Fruit fly (Drosophila melanogaster): Measurements from ENCODE around the gene smp-30.

smp-30 gene

dm6 chr3R:14742928-14743327, 8.1 kb downstream of the smp-30 start:
- TF ChIP-seq psq (optimal IDR thresholded peaks at IDR 0.05) (no peak), h (optimal IDR thresholded peaks at IDR 0.05) (no peak), ttk (optimal IDR thresholded peaks at IDR 0.05) (no peak), insv (optimal IDR thresholded peaks at IDR 0.05) (no peak), Myc (optimal IDR thresholded peaks at IDR 0.05) (no peak), Sin3A (optimal IDR thresholded peaks at IDR 0.05) (no peak)

- TF ChIP-seq ttk (optimal IDR thresholded peaks at IDR 0.05) (no peak), psq (optimal IDR thresholded peaks at IDR 0.05) (no peak), Myc (optimal IDR thresholded peaks at IDR 0.05) (no peak), h (optimal IDR thresholded peaks at IDR 0.05) (no peak), Sin3A (optimal IDR thresholded peaks at IDR 0.05) (no peak), insv (optimal IDR thresholded peaks at IDR 0.05) (no peak)
Observed at dm6 chr3R:14742064-14742463, 9.0 kb downstream of the smp-30 start.

dm6 chr3R:14741192-14741915, 9.7 kb downstream of the smp-30 start, which contains the start of the genes eff and jvl:
TSS of gene eff (minus strand) at chr3R:14741319.
TSS of gene jvl (plus strand) at chr3R:14741582.
- TF ChIP-seq insv (optimal IDR thresholded peaks at IDR 0.05) (no peak), h (optimal IDR thresholded peaks at IDR 0.05) (no peak), psq (optimal IDR thresholded peaks at IDR 0.05) (no peak)

dm6 chr3R:14740658-14741191, 10.3 kb downstream of the smp-30 start:
- TF ChIP-seq ttk (optimal IDR thresholded peaks at IDR 0.05) (no peak), h (optimal IDR thresholded peaks at IDR 0.05) (no peak), insv (optimal IDR thresholded peaks at IDR 0.05) (no peak), Sin3A (optimal IDR thresholded peaks at IDR 0.05) (no peak), Myc (optimal IDR thresholded peaks at IDR 0.05) (no peak), psq (optimal IDR thresholded peaks at IDR 0.05) (no peak)

- TF ChIP-seq Myc (optimal IDR thresholded peaks at IDR 0.05) (no peak), insv (optimal IDR thresholded peaks at IDR 0.05) (no peak), Sin3A (optimal IDR thresholded peaks at IDR 0.05) (no peak)
Observed at dm6 chr3R:14740253-14740522, 10.9 kb downstream of the smp-30 start.

dm6 chr3R:14739501-14740252, 11.4 kb downstream of the smp-30 start:
- TF ChIP-seq h (optimal IDR thresholded peaks at IDR 0.05) (no peak), Sin3A (optimal IDR thresholded peaks at IDR 0.05) (no peak), psq (optimal IDR thresholded peaks at IDR 0.05) (no peak), insv (optimal IDR thresholded peaks at IDR 0.05) (no peak), Myc (optimal IDR thresholded peaks at IDR 0.05) (no peak), ttk (optimal IDR thresholded peaks at IDR 0.05) (no peak)

dm6 chr3R:14739088-14739487, 12.0 kb downstream of the smp-30 start:
- TF ChIP-seq psq (optimal IDR thresholded peaks at IDR 0.05) (no peak), Sin3A (optimal IDR thresholded peaks at IDR 0.05) (no peak), h (optimal IDR thresholded peaks at IDR 0.05) (no peak), ttk (optimal IDR thresholded peaks at IDR 0.05) (no peak), insv (optimal IDR thresholded peaks at IDR 0.05) (no peak)

DNA sequence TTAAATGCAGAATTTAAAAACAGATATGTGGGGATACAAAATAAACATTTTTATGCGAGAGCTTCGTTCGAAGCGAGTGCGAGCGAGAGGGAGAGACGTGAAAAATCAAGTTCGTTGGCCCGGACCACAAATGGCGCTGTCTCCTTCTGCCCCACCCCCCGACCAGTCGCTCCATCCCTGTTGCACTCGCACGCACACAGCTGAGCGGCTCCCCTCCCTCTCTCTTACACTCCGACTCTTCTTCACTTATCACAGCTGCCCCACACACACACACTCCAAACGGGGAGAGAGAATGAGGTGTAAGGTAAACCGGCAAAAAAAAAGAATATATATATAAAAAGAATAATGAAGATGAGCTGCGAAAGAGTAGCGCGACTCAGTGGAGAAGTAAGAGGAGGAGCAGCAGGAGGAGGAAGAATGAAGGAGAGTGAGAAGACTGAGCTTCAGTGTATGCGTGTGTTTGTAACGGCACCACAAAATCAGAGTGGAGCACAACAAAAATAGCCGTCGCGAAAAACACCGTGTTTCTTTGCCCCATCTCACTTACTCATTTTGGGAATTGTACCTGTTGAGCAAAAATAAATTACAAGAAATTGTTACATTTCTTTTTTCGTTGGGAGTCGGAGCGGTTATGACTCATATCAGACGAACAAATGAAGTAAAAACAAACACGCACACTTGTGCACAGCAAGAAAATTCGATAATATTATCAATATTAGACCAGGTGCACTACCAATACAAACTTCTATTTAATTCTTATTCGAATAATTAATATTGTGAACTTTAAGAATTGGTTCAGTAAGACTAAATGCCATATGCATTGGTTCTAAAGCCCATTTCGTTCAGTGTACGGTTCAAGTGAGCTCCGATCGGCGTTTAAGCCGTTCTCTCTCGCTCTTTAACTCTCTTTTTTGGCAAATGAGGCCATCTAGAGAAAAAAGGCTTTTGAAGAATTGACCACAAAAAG, 12.9 kb downstream of the smp-30 start:
- no peak for TF ChIP-seq h (optimal IDR thresholded peaks at IDR 0.05)
- TF ChIP-seq Myc (optimal IDR thresholded peaks at IDR 0.05) = no peak
- TF ChIP-seq ttk (optimal IDR thresholded peaks at IDR 0.05) = no peak
- no peak for TF ChIP-seq Sin3A (optimal IDR thresholded peaks at IDR 0.05)
- no peak for TF ChIP-seq psq (optimal IDR thresholded peaks at IDR 0.05)
- TF ChIP-seq insv (optimal IDR thresholded peaks at IDR 0.05) = no peak

dm6 chr3R:14736674-14737073, 14.4 kb downstream of the smp-30 start:
- TF ChIP-seq Myc (optimal IDR thresholded peaks at IDR 0.05) (no peak), Sin3A (optimal IDR thresholded peaks at IDR 0.05) (no peak), h (optimal IDR thresholded peaks at IDR 0.05) (no peak), ttk (optimal IDR thresholded peaks at IDR 0.05) (no peak), insv (optimal IDR thresholded peaks at IDR 0.05) (no peak), psq (optimal IDR thresholded peaks at IDR 0.05) (no peak)

DNA sequence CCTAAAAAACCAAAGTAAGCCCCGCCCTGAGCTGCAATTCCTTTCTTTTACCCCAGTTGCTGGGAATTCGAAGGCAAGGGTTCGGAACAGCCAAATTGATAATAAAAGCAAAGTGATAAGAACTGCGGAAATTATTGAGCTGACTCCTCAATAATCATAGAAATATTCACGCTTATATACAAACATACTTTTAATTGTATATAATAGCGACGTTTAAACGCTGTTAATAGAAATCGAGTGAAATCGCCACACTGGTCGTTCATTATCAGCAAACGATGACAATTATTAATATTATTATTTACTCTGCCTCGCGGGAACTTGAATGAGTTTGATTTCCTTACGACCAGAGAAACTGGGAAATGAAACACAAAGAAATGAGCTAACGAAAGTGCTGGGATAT, 15.0 kb downstream of the smp-30 start:
- TF ChIP-seq psq (optimal IDR thresholded peaks at IDR 0.05) (no peak), insv (optimal IDR thresholded peaks at IDR 0.05) (no peak), Myc (optimal IDR thresholded peaks at IDR 0.05) (no peak), h (optimal IDR thresholded peaks at IDR 0.05) (no peak), Sin3A (optimal IDR thresholded peaks at IDR 0.05) (no peak), ttk (optimal IDR thresholded peaks at IDR 0.05) (no peak)

dm6 chr3R:14734623-14735392, 16.2 kb downstream of the smp-30 start:
- TF ChIP-seq psq (optimal IDR thresholded peaks at IDR 0.05) = no peak
- TF ChIP-seq Myc (optimal IDR thresholded peaks at IDR 0.05) = no peak
